Worm (Caenorhabditis elegans) whole organism, L4 larva: ENCODE data around the gene H14E04.3.

Source experiments
- R02D3.7 ChIP-seq: fragments of 150-350 bp; sonication (generic microtip); optimal IDR thresholded peaks from 3 replicates; lab custom pipeline; 2014; ENCODE audit warnings: missing biosample characterization, missing genetic modification characterization
- aly-2 ChIP-seq: sonication (generic microtip); optimal IDR thresholded peaks from 2 replicates; lab custom pipeline; 2018; ENCODE audit warnings: missing biosample characterization, missing genetic modification characterization
- nhr-76 ChIP-seq: fragments of 150-350 bp; optimal IDR thresholded peaks from 2 replicates; lab custom pipeline; 2014; ENCODE audit warnings: missing biosample characterization, missing genetic modification characterization
- snpc-4 ChIP-seq: fragments of 150-350 bp; optimal IDR thresholded peaks from 2 replicates; lab custom pipeline; 2014; ENCODE audit warnings: missing biosample characterization, missing genetic modification characterization
- unc-62 ChIP-seq, 3 experiments: fragments of 150-350 bp in 1 of 3; sonication (generic microtip); optimal IDR thresholded peaks in 2 of 3; peaks in 1 of 3; 1 replicate in 1 of 3; 2 replicates in 2 of 3; lab custom pipeline; 2014 to 2017; ENCODE audit warnings: missing biosample characterization in 3 of 3, missing genetic modification characterization in 3 of 3, missing genetic modification reagents in 3 of 3, missing genotype in 1 of 3

ce11 chrIII:2347291-2347690 is 39.1 kb downstream of the H14E04.3 start, which contains the start of gene gip-1:
- no peak for TF ChIP-seq nhr-76 (tag; lab: Kevin White, UChicago)
- TF ChIP-seq snpc-4: no peak
- TF ChIP-seq R02D3.7 (tag; lab: Kevin White, UChicago): no peak
- TF ChIP-seq aly-2: no peak
- TF ChIP-seq unc-62 (GFP tag; optimal IDR thresholded peaks at IDR 0.05 in 1 of 2; lab: Kevin White, UChicago): no peak
- no peak for TF ChIP-seq unc-62 (tag; optimal IDR thresholded peaks at IDR 0.05; lab: Kevin White, UChicago)
